Fruit fly (Drosophila melanogaster) whole organism, embryonic: ENCODE data around the gene melt.

Experiments used
- Aef1 ChIP-seq: fragments of 200-800 bp; sonication (Bioruptor generic); IDR thresholded peaks from 3 replicates; pipeline ENCODE4 v1.3.6; 2022; ENCODE audit warnings: missing biosample characterization, missing genetic modification characterization
- Bdp1 ChIP-seq: fragments of 200-800 bp; sonication (Bioruptor generic); optimal IDR thresholded peaks from 3 replicates; lab custom pipeline; 2016; ENCODE audit warnings: missing biosample characterization, missing genetic modification characterization
- Bgb ChIP-seq: fragments of 200-800 bp; sonication (Bioruptor generic); IDR thresholded peaks from 2 replicates; pipeline ENCODE4 v1.3.6; 2022; ENCODE audit warnings: missing biosample characterization, missing genetic modification characterization; ENCODE audit not compliant: partially characterized antibody
- CG10147 ChIP-seq: fragments of 200-800 bp; sonication (Bioruptor generic); optimal IDR thresholded peaks from 2 replicates; lab custom pipeline; 2019; ENCODE audit warnings: missing biosample characterization, mild to moderate bottlenecking, missing genetic modification characterization, moderate library complexity
- CG10209 ChIP-seq: fragments of 200-800 bp; sonication (Bioruptor generic); optimal IDR thresholded peaks from 3 replicates; lab custom pipeline; 2017; ENCODE audit warnings: missing biosample characterization, mild to moderate bottlenecking, missing genetic modification characterization, missing genetic modification reagents
- CG10366 ChIP-seq: fragments of 200-800 bp; sonication (Bioruptor generic); IDR thresholded peaks from 2 replicates; pipeline ENCODE4 v1.3.6; 2022; ENCODE audit warnings: missing biosample characterization, missing genetic modification characterization
- CG10543 ChIP-seq: fragments of 200-800 bp; sonication (Bioruptor generic); optimal IDR thresholded peaks from 3 replicates; lab custom pipeline; 2017; ENCODE audit warnings: missing biosample characterization, mild to moderate bottlenecking, missing genetic modification characterization, moderate library complexity
- CG11085 ChIP-seq: fragments of 200-800 bp; sonication (Bioruptor generic); IDR thresholded peaks from 2 replicates; pipeline ENCODE4 v1.3.6; 2022; ENCODE audit warnings: missing biosample characterization, missing genetic modification characterization
- CG11093 ChIP-seq: fragments of 200-800 bp; sonication (Bioruptor generic); IDR thresholded peaks from 3 replicates; pipeline ENCODE4 v1.3.6; 2022; ENCODE audit warnings: missing biosample characterization, missing genetic modification characterization
- CG12219 ChIP-seq: fragments of 200-800 bp; sonication (Bioruptor generic); optimal IDR thresholded peaks from 3 replicates; lab custom pipeline; 2018; ENCODE audit warnings: missing biosample characterization, mild to moderate bottlenecking, missing genetic modification characterization
- CG12236 ChIP-seq: fragments of 200-800 bp; sonication (Bioruptor generic); optimal IDR thresholded peaks from 2 replicates; lab custom pipeline; 2016; ENCODE audit warnings: missing biosample characterization, missing genetic modification characterization
- CG1233 ChIP-seq: fragments of 200-800 bp; sonication (Bioruptor generic); optimal IDR thresholded peaks from 4 replicates; lab custom pipeline; 2018; ENCODE audit warnings: missing biosample characterization, mild to moderate bottlenecking, missing genetic modification characterization
- CG12391 ChIP-seq: fragments of 200-800 bp; sonication (Bioruptor generic); optimal IDR thresholded peaks from 3 replicates; lab custom pipeline; 2018; ENCODE audit warnings: missing biosample characterization, mild to moderate bottlenecking, missing genetic modification characterization, moderate library complexity
- CG15269 ChIP-seq: fragments of 200-800 bp; sonication (Bioruptor generic); optimal IDR thresholded peaks from 2 replicates; lab custom pipeline; 2018; ENCODE audit warnings: missing biosample characterization, mild to moderate bottlenecking, missing genetic modification characterization, moderate library complexity
- CG1602 ChIP-seq: fragments of 200-800 bp; sonication (Bioruptor generic); optimal IDR thresholded peaks from 3 replicates; lab custom pipeline; 2016; ENCODE audit warnings: missing biosample characterization, missing genetic modification characterization
- CG1647 ChIP-seq: fragments of 200-800 bp; sonication (Bioruptor generic); optimal IDR thresholded peaks from 3 replicates; lab custom pipeline; 2016; ENCODE audit warnings: missing biosample characterization, missing genetic modification characterization
- CG17568 ChIP-seq: fragments of 200-800 bp; sonication (Bioruptor generic); optimal IDR thresholded peaks from 2 replicates; lab custom pipeline; 2018; ENCODE audit warnings: missing biosample characterization, mild to moderate bottlenecking, missing genetic modification characterization, moderate library complexity
- CG3065 ChIP-seq: fragments of 200-800 bp; sonication (Bioruptor generic); optimal IDR thresholded peaks from 2 replicates; lab custom pipeline; 2016; ENCODE audit warnings: missing biosample characterization, missing genetic modification characterization
- CG32767 ChIP-seq: fragments of 200-800 bp; sonication (Bioruptor generic); IDR thresholded peaks from 2 replicates; pipeline ENCODE4 v1.3.6; 2022; ENCODE audit warnings: missing biosample characterization, missing genetic modification characterization
- CG4820 ChIP-seq: fragments of 200-800 bp; sonication (Bioruptor generic); optimal IDR thresholded peaks from 3 replicates; lab custom pipeline; 2016; ENCODE audit warnings: missing biosample characterization, missing genetic modification characterization
- CG8290 ChIP-seq, 3 experiments: fragments of 200-800 bp; sonication (Bioruptor generic); optimal IDR thresholded peaks; 2 replicates each; lab custom pipeline; 2016 to 2019; ENCODE audit warnings: missing biosample characterization in 3 of 3, missing genetic modification characterization in 3 of 3, mild to moderate bottlenecking in 2 of 3, moderate library complexity in 1 of 3
- CG8478 ChIP-seq: fragments of >200 bp; optimal IDR thresholded peaks from 2 replicates; lab custom pipeline; 2018
- CG9437 ChIP-seq: fragments of 200-800 bp; sonication (Bioruptor generic); optimal IDR thresholded peaks from 2 replicates; lab custom pipeline; 2018; ENCODE audit warnings: missing biosample characterization, mild to moderate bottlenecking, missing genetic modification characterization
- CG9727 ChIP-seq: fragments of 200-800 bp; sonication (Bioruptor generic); optimal IDR thresholded peaks from 3 replicates; lab custom pipeline; 2017; ENCODE audit warnings: missing biosample characterization, mild to moderate bottlenecking, missing genetic modification characterization
- Chrac-16 ChIP-seq: fragments of 200-800 bp; sonication (Bioruptor generic); optimal IDR thresholded peaks from 3 replicates; lab custom pipeline; 2016; ENCODE audit warnings: missing biosample characterization, missing genetic modification characterization
- D19B ChIP-seq: fragments of 200-800 bp; sonication (Bioruptor generic); optimal IDR thresholded peaks from 2 replicates; lab custom pipeline; 2017; ENCODE audit warnings: missing biosample characterization, mild to moderate bottlenecking, missing genetic modification characterization
- Hey ChIP-seq: fragments of 200-800 bp; sonication (Bioruptor generic); optimal IDR thresholded peaks from 3 replicates; lab custom pipeline; 2018; ENCODE audit warnings: missing biosample characterization, mild to moderate bottlenecking, missing genetic modification characterization
- Hr39 ChIP-seq: fragments of >200 bp; optimal IDR thresholded peaks from 2 replicates; lab custom pipeline; 2017
- Poxn ChIP-seq: fragments of 200-800 bp; sonication (Bioruptor generic); IDR thresholded peaks from 2 replicates; pipeline ENCODE4 v1.3.6; 2022; ENCODE audit warnings: missing biosample characterization, missing genetic modification characterization
- Ravus ChIP-seq: fragments of 200-800 bp; sonication (Bioruptor generic); IDR thresholded peaks from 2 replicates; pipeline ENCODE4 v1.3.6; 2022; ENCODE audit warnings: missing biosample characterization, missing genetic modification characterization
- Rfx ChIP-seq: fragments of 200-800 bp; sonication (Bioruptor generic); IDR thresholded peaks from 2 replicates; pipeline ENCODE4 v1.3.6; 2022; ENCODE audit warnings: missing biosample characterization, missing genetic modification characterization
- Rx ChIP-seq: fragments of 200-800 bp; sonication (Bioruptor generic); IDR thresholded peaks from 2 replicates; pipeline ENCODE4 v1.3.6; 2022; ENCODE audit warnings: missing biosample characterization, missing genetic modification characterization
- Six4 ChIP-seq: fragments of 200-800 bp; sonication (Bioruptor generic); optimal IDR thresholded peaks from 2 replicates; lab custom pipeline; 2016; ENCODE audit warnings: missing biosample characterization, missing genetic modification characterization
- bab2 ChIP-seq: fragments of 200-800 bp; sonication (Bioruptor generic); optimal IDR thresholded peaks from 2 replicates; lab custom pipeline; 2016; ENCODE audit warnings: missing biosample characterization, missing genetic modification characterization
- chn ChIP-seq: fragments of 200-800 bp; sonication (Bioruptor generic); optimal IDR thresholded peaks from 2 replicates; lab custom pipeline; 2016; ENCODE audit warnings: missing biosample characterization, missing genetic modification characterization
- ci ChIP-seq: fragments of 200-800 bp; sonication (Bioruptor generic); IDR thresholded peaks from 3 replicates; pipeline ENCODE4 v1.3.6; 2022; ENCODE audit warnings: missing biosample characterization, missing genetic modification characterization
- eve ChIP-seq, 2 experiments: fragments of >200 bp; optimal IDR thresholded peaks; 2 replicates each; lab custom pipeline; 2017; ENCODE audit warnings: missing biosample characterization in 2 of 2, missing genetic modification characterization in 2 of 2
- fd102C ChIP-seq: fragments of 200-800 bp; sonication (Bioruptor generic); optimal IDR thresholded peaks from 2 replicates; lab custom pipeline; 2018; ENCODE audit warnings: missing biosample characterization, mild to moderate bottlenecking, missing genetic modification characterization, moderate library complexity
- grn ChIP-seq: fragments of 200-800 bp; sonication (Bioruptor generic); optimal IDR thresholded peaks from 3 replicates; lab custom pipeline; 2017; ENCODE audit warnings: missing biosample characterization, missing genetic modification characterization
- gt ChIP-seq: fragments of 200-800 bp; sonication (Bioruptor generic); IDR thresholded peaks from 2 replicates; pipeline ENCODE4 v1.3.6; 2022; ENCODE audit warnings: missing biosample characterization, missing genetic modification characterization
- nerfin-1 ChIP-seq: fragments of 200-800 bp; sonication (Bioruptor generic); optimal IDR thresholded peaks from 3 replicates; lab custom pipeline; 2019; ENCODE audit warnings: missing biosample characterization, mild to moderate bottlenecking, missing genetic modification characterization, moderate library complexity
- nom ChIP-seq: fragments of 200-800 bp; sonication (Bioruptor generic); optimal IDR thresholded peaks from 2 replicates; lab custom pipeline; 2017; ENCODE audit warnings: missing biosample characterization, missing genetic modification characterization, mild to moderate bottlenecking, moderate library complexity, missing genetic modification reagents
- org-1 ChIP-seq: fragments of 200-800 bp; sonication (Bioruptor generic); optimal IDR thresholded peaks from 2 replicates; lab custom pipeline; 2017; ENCODE audit warnings: missing biosample characterization, missing genetic modification characterization
- pan ChIP-seq, 4 experiments: fragments of >200 bp in 3 of 4; fragments of 200-800 bp in 1 of 4; sonication (Bioruptor generic) in 1 of 4; optimal IDR thresholded peaks in 3 of 4; IDR thresholded peaks in 1 of 4; 2 replicates each; pipeline versions ENCODE4 v1.3.6 to Lab custom; 2017 to 2022; ENCODE audit warnings: missing biosample characterization in 2 of 4, missing genetic modification characterization in 2 of 4, mixed read lengths in 1 of 4
- pzg ChIP-seq: fragments of 200-800 bp; sonication (Bioruptor generic); optimal IDR thresholded peaks from 3 replicates; lab custom pipeline; 2018; ENCODE audit warnings: missing biosample characterization, mild to moderate bottlenecking, missing genetic modification characterization, moderate library complexity
- ro ChIP-seq: fragments of 200-800 bp; sonication (Bioruptor generic); IDR thresholded peaks from 2 replicates; pipeline ENCODE4 v1.3.6; 2022; ENCODE audit warnings: missing biosample characterization, missing genetic modification characterization
- sim ChIP-seq: fragments of 200-800 bp; sonication (Bioruptor generic); IDR thresholded peaks from 2 replicates; pipeline ENCODE4 v1.3.6; 2022; ENCODE audit warnings: missing biosample characterization, missing genetic modification characterization
- tgo ChIP-seq: fragments of 200-800 bp; sonication (Bioruptor generic); IDR thresholded peaks from 3 replicates; pipeline ENCODE4 v1.3.6; 2022; ENCODE audit warnings: missing biosample characterization, missing genetic modification characterization
- tup ChIP-seq: fragments of 200-800 bp; sonication (Bioruptor generic); optimal IDR thresholded peaks from 2 replicates; lab custom pipeline; 2016; ENCODE audit warnings: missing biosample characterization, mild to moderate bottlenecking, missing genetic modification characterization, moderate library complexity

melt gene

DNA sequence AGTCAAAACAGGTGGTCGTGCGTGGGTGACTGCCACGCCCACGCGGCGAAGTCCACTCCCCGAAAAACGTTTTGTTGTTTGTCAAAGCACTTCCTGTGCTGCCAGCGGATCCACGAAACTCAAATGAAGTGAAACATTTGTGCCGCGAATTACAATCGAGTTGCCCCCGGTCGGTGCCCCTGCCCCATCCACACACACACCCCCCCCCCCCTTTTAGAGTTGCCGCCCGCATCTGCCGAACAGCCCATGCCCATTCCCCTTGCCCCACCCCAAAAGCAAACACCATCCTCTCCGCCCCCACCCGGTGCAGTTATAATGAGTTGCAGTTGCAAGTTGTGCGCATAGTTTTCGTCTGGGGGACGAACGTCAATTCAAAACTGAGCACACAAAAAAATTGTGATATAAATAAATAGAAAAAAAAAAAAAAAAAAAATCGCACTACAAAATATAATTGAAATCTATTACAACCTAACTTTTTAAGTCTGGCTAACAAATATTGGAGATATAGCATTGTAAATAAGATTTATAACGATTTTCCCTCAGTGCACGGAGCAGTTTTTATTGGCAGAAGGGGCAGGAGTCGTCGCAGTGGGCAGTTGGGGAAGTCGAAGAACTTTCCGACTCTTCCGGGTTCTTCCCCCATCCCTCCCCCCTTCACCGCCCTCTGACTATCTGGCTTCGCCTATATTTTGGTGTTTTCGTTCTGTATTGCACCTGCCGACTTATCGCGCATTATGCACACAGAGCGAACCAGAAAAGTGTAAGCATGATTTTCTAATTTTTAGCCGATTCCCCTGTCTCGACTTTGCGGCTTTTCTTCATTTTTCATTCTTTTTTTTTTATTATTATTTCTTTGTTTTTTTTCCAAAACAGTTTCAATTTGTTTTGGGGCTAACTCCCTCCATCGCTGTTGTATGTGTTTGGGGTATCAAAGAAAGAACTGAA is 17.5 kb downstream of the melt start (continued):
- no peak for TF ChIP-seq Bgb (GFP tag; lab: Robert Waterston, UW)
- TF ChIP-seq CG12219: no peak
- no peak for TF ChIP-seq CG17568 (GFP tag; lab: Kevin White, UChicago)
- TF ChIP-seq CG1647 (GFP tag; lab: Kevin White, UChicago): no peak
- TF ChIP-seq CG3065 (GFP tag; lab: Kevin White, UChicago): no peak
- TF ChIP-seq nerfin-1 (tag; lab: Kevin White, UChicago): peak; percentile 39
- TF ChIP-seq Hr39 (lab: Kevin White, UChicago): no peak
- TF ChIP-seq CG10147: no peak
- TF ChIP-seq bab2: peak; percentile 28
- TF ChIP-seq Rfx: no peak
- no peak for TF ChIP-seq pzg (GFP tag; lab: Kevin White, UChicago)
- no peak; the same call in 2 of the 3 replicates for TF ChIP-seq tgo (GFP tag; lab: Robert Waterston, UW)
- TF ChIP-seq CG11093 (GFP tag; lab: Robert Waterston, UW): no peak
- TF ChIP-seq CG9437 (GFP tag; lab: Kevin White, UChicago): no peak
- no peak for TF ChIP-seq CG8478 (lab: Kevin White, UChicago)
- TF ChIP-seq org-1 (GFP tag; lab: Kevin White, UChicago): no peak
- no peak for TF ChIP-seq pan (optimal IDR thresholded peaks at IDR 0.05; lab: Kevin White, UChicago)
- peak in 1 of 2 experiments; percentile 39 for TF ChIP-seq pan (GFP tag; optimal IDR thresholded peaks at IDR 0.05 in 1 of 2, IDR thresholded peaks at IDR 0.05 in 1 of 2)
- TF ChIP-seq CG8290 (GFP tag; optimal IDR thresholded peaks at IDR 0.05; lab: Kevin White, UChicago): peak; percentile 15
- TF ChIP-seq CG8290 (tag; optimal IDR thresholded peaks at IDR 0.05; lab: Kevin White, UChicago): no peak
- peak; percentile 53; the same call in 1 of the 2 replicates for TF ChIP-seq CG32767 (GFP tag; lab: Robert Waterston, UW)
- no peak for TF ChIP-seq CG15269
- TF ChIP-seq Bdp1: no peak
- TF ChIP-seq Aef1 (GFP tag; lab: Robert Waterston, UW): 0 out of 3 replicates have a peak, but pooled peaks have one; percentile 25
- no peak for TF ChIP-seq Rx (GFP tag; lab: Robert Waterston, UW)
- no peak for TF ChIP-seq fd102C (GFP tag; lab: Kevin White, UChicago)
- TF ChIP-seq Hey (tag; lab: Kevin White, UChicago): no peak
- peak; percentile 51 for TF ChIP-seq Chrac-16 (GFP tag; lab: Kevin White, UChicago)
- TF ChIP-seq tup (GFP tag; lab: Kevin White, UChicago): no peak
- TF ChIP-seq eve (GFP tag; optimal IDR thresholded peaks at IDR 0.05; lab: Kevin White, UChicago): no peak
- TF ChIP-seq CG9727: peak; percentile 51
- TF ChIP-seq ro (GFP tag; lab: Robert Waterston, UW): no peak; the same call in 1 of the 2 replicates
- peak; percentile 87 for TF ChIP-seq ci (GFP tag; lab: Robert Waterston, UW)
- TF ChIP-seq CG4820 (GFP tag; lab: Kevin White, UChicago): peak; percentile 65
- TF ChIP-seq nom (GFP tag; lab: Kevin White, UChicago): no peak
- no peak for TF ChIP-seq grn (GFP tag; lab: Kevin White, UChicago)
- TF ChIP-seq CG10366 (GFP tag; lab: Robert Waterston, UW): peak; percentile 38
- no peak for TF ChIP-seq CG11085
- peak; percentile 16 for TF ChIP-seq Six4 (GFP tag; lab: Kevin White, UChicago)
- TF ChIP-seq CG10209 (GFP tag; lab: Kevin White, UChicago): peak; percentile 53
- TF ChIP-seq D19B (GFP tag; lab: Kevin White, UChicago): no peak
- no peak for TF ChIP-seq gt (GFP tag; lab: Robert Waterston, UW)
- TF ChIP-seq Poxn: no peak
- no peak for TF ChIP-seq Ravus (GFP tag; lab: Robert Waterston, UW)
- TF ChIP-seq CG1602: peak; percentile 74
- peak; percentile 41 for TF ChIP-seq chn (GFP tag; lab: Kevin White, UChicago)
- no peak for TF ChIP-seq sim
- no peak for TF ChIP-seq CG12236
- no peak for TF ChIP-seq CG1233 (GFP tag; lab: Kevin White, UChicago)
- TF ChIP-seq CG12391 (tag; lab: Kevin White, UChicago): peak; percentile 69
- no peak for TF ChIP-seq CG10543
